Fruit fly (Drosophila melanogaster) Kc167 (cell line): ENCODE measurements around the gene prd1.

Experiments
- Myc ChIP-seq: fragments of >200 bp; optimal IDR thresholded peaks from 2 replicates; lab custom pipeline; 2017; ENCODE audit warnings: missing external identifiers
- Sin3A ChIP-seq: fragments of >200 bp; optimal IDR thresholded peaks from 2 replicates; lab custom pipeline; 2018; ENCODE audit warnings: missing external identifiers
- h ChIP-seq: fragments of >200 bp; optimal IDR thresholded peaks from 3 replicates; lab custom pipeline; 2018; ENCODE audit warnings: missing external identifiers
- insv ChIP-seq: fragments of >200 bp; optimal IDR thresholded peaks from 3 replicates; lab custom pipeline; 2018; ENCODE audit warnings: missing external identifiers
- psq ChIP-seq: fragments of >200 bp; optimal IDR thresholded peaks from 2 replicates; lab custom pipeline; 2017; ENCODE audit warnings: missing external identifiers
- ttk ChIP-seq: sonication (Bioruptor generic); optimal IDR thresholded peaks from 2 replicates; lab custom pipeline; 2017; ENCODE audit warnings: missing external identifiers

Gene prd1

dm6 chr3R:11786695-11787226, at the start of gene prd1, which contains the start of gene HisCl1:
Gene prd1 (minus strand): TSS chr3R:11787014.
Gene HisCl1 (plus strand): TSS chr3R:11787176.
- TF ChIP-seq insv (lab: Kevin White, UChicago): no peak

dm6 chr3R:11833406-11833805, 46.6 kb upstream of the prd1 start:
- TF ChIP-seq insv (lab: Kevin White, UChicago): no peak
- no peak for TF ChIP-seq ttk (lab: Kevin White, UChicago)
- no peak for TF ChIP-seq Sin3A (lab: Kevin White, UChicago)
- no peak for TF ChIP-seq Myc (lab: Kevin White, UChicago)

- TF ChIP-seq ttk (lab: Kevin White, UChicago): no peak
- TF ChIP-seq psq: no peak
- no peak for TF ChIP-seq h (lab: Kevin White, UChicago)
- TF ChIP-seq Myc (lab: Kevin White, UChicago): no peak
- TF ChIP-seq Sin3A (lab: Kevin White, UChicago): no peak
- no peak for TF ChIP-seq insv (lab: Kevin White, UChicago)
Measured at dm6 chr3R:11830757-11831586, 44.2 kb upstream of the prd1 start.

- TF ChIP-seq insv (lab: Kevin White, UChicago) (no peak), Myc (lab: Kevin White, UChicago) (no peak), psq (no peak), h (lab: Kevin White, UChicago) (no peak), Sin3A (lab: Kevin White, UChicago) (no peak), ttk (lab: Kevin White, UChicago) (no peak)
Measured at dm6 chr3R:11822266-11822665, 35.5 kb upstream of the prd1 start, which contains the start of gene Kyat. Gene Kyat (minus strand): TSS chr3R:11822493.

dm6 chr3R:11821800-11822199, 35.0 kb upstream of the prd1 start:
- no peak for TF ChIP-seq insv (lab: Kevin White, UChicago)
- no peak for TF ChIP-seq h (lab: Kevin White, UChicago)
- TF ChIP-seq Sin3A (lab: Kevin White, UChicago): no peak
- no peak for TF ChIP-seq psq
- no peak for TF ChIP-seq Myc (lab: Kevin White, UChicago)
- TF ChIP-seq ttk (lab: Kevin White, UChicago): no peak

- TF ChIP-seq Myc (lab: Kevin White, UChicago) (no peak), insv (lab: Kevin White, UChicago) (no peak), Sin3A (lab: Kevin White, UChicago) (no peak), psq (no peak), h (lab: Kevin White, UChicago) (no peak), ttk (lab: Kevin White, UChicago) (no peak)
Measured at dm6 chr3R:11820148-11820547, 33.3 kb upstream of the prd1 start.

- TF ChIP-seq Sin3A (lab: Kevin White, UChicago) (no peak), Myc (lab: Kevin White, UChicago) (no peak), ttk (lab: Kevin White, UChicago) (no peak), h (lab: Kevin White, UChicago) (no peak), psq (no peak), insv (lab: Kevin White, UChicago) (no peak)
Measured at dm6 chr3R:11819640-11819979, 32.8 kb upstream of the prd1 start.

- no peak for TF ChIP-seq Sin3A (lab: Kevin White, UChicago)
- TF ChIP-seq ttk (lab: Kevin White, UChicago): no peak
- TF ChIP-seq insv (lab: Kevin White, UChicago): no peak
- no peak for TF ChIP-seq Myc (lab: Kevin White, UChicago)
- no peak for TF ChIP-seq psq
- TF ChIP-seq h (lab: Kevin White, UChicago): no peak
Measured at dm6 chr3R:11818930-11819639, 32.3 kb upstream of the prd1 start, which contains the start of the genes COX5A and glo. Gene COX5A (plus strand): TSS chr3R:11819359. Gene glo (minus strand): TSS chr3R:11819420.

- no peak for TF ChIP-seq Sin3A (lab: Kevin White, UChicago)
- no peak for TF ChIP-seq h (lab: Kevin White, UChicago)
- no peak for TF ChIP-seq Myc (lab: Kevin White, UChicago)
- no peak for TF ChIP-seq ttk (lab: Kevin White, UChicago)
- no peak for TF ChIP-seq psq
- TF ChIP-seq insv (lab: Kevin White, UChicago): no peak
Measured at dm6 chr3R:11812881-11813466, 26.2 kb upstream of the prd1 start, which contains the start of gene ClC-a. Gene ClC-a (minus strand): TSS chr3R:11813207.

- no peak for TF ChIP-seq psq
Measured at dm6 chr3R:11812479-11812878, 25.7 kb upstream of the prd1 start.

dm6 chr3R:11810831-11811484, 24.1 kb upstream of the prd1 start:
- TF ChIP-seq h (lab: Kevin White, UChicago): no peak
- TF ChIP-seq ttk (lab: Kevin White, UChicago): no peak
- TF ChIP-seq psq: no peak
- no peak for TF ChIP-seq insv (lab: Kevin White, UChicago)
- no peak for TF ChIP-seq Myc (lab: Kevin White, UChicago)
- no peak for TF ChIP-seq Sin3A (lab: Kevin White, UChicago)
